Fruit fly (Drosophila melanogaster) whole organism, adult: Measurements from ENCODE around the gene CG3942.

Experiments
- CG11617 ChIP-seq: fragments of 200-800 bp; sonication (Bioruptor generic); optimal IDR thresholded peaks from 2 replicates; lab custom pipeline; 2017; ENCODE audit warnings: mild to moderate bottlenecking, missing biosample characterization, missing genetic modification reagents, missing genetic modification characterization
- CG12768 ChIP-seq: fragments of 200-800 bp; sonication (Bioruptor generic); optimal IDR thresholded peaks from 2 replicates; lab custom pipeline; 2017; ENCODE audit warnings: missing biosample characterization, missing genetic modification characterization, mild to moderate bottlenecking, moderate library complexity, missing genetic modification reagents
- CG14711 ChIP-seq: fragments of 200-800 bp; sonication (Bioruptor generic); optimal IDR thresholded peaks from 2 replicates; lab custom pipeline; 2018; ENCODE audit warnings: missing biosample characterization, mild to moderate bottlenecking, missing genetic modification characterization, moderate library complexity
- CG1620 ChIP-seq: fragments of 200-800 bp; sonication (Bioruptor generic); optimal IDR thresholded peaks from 2 replicates; lab custom pipeline; 2016; ENCODE audit warnings: missing biosample characterization, missing genetic modification characterization
- CG33017 ChIP-seq: fragments of 200-800 bp; sonication (Bioruptor generic); optimal IDR thresholded peaks from 2 replicates; lab custom pipeline; 2018; ENCODE audit warnings: missing biosample characterization, mild to moderate bottlenecking, missing genetic modification characterization, moderate library complexity
- CG5204 ChIP-seq: fragments of 200-800 bp; sonication (Bioruptor generic); optimal IDR thresholded peaks from 2 replicates; lab custom pipeline; 2016; ENCODE audit warnings: missing biosample characterization, missing genetic modification characterization
- CG7045 ChIP-seq: fragments of 200-800 bp; sonication (Bioruptor generic); optimal IDR thresholded peaks from 2 replicates; lab custom pipeline; 2017; ENCODE audit warnings: missing biosample characterization, mild to moderate bottlenecking, missing genetic modification characterization
- CG7101 ChIP-seq: fragments of 200-800 bp; sonication (Bioruptor generic); optimal IDR thresholded peaks from 2 replicates; lab custom pipeline; 2018; ENCODE audit warnings: missing biosample characterization, mild to moderate bottlenecking, missing genetic modification characterization, moderate library complexity
- Clk ChIP-seq: fragments of 200-800 bp; sonication (Bioruptor generic); optimal IDR thresholded peaks from 2 replicates; lab custom pipeline; 2017; ENCODE audit warnings: missing biosample characterization, missing genetic modification characterization
- Crg-1 ChIP-seq: fragments of 200-800 bp; sonication (Bioruptor generic); optimal IDR thresholded peaks from 2 replicates; lab custom pipeline; 2016; ENCODE audit warnings: missing biosample characterization, missing genetic modification characterization
- Hr96 ChIP-seq: fragments of 200-800 bp; sonication (Bioruptor generic); optimal IDR thresholded peaks from 2 replicates; lab custom pipeline; 2016; ENCODE audit warnings: missing biosample characterization, missing genetic modification characterization
- Mnt ChIP-seq: fragments of 200-800 bp; sonication (Bioruptor generic); optimal IDR thresholded peaks from 2 replicates; lab custom pipeline; 2016; ENCODE audit warnings: missing biosample characterization, mild to moderate bottlenecking, missing genetic modification characterization
- bab1 ChIP-seq: fragments of 200-800 bp; sonication (Bioruptor generic); optimal IDR thresholded peaks from 3 replicates; lab custom pipeline; 2019; ENCODE audit warnings: missing biosample characterization, mild to moderate bottlenecking, missing genetic modification characterization, moderate library complexity
- cic ChIP-seq: fragments of 200-800 bp; sonication (Bioruptor generic); optimal IDR thresholded peaks from 2 replicates; lab custom pipeline; 2017; ENCODE audit warnings: missing biosample characterization, mild to moderate bottlenecking, missing genetic modification characterization, moderate library complexity
- cnc ChIP-seq, 2 experiments: fragments of >200 bp; optimal IDR thresholded peaks; 2 replicates each; lab custom pipeline; 2017
- kay ChIP-seq: fragments of 200-800 bp; sonication (Bioruptor generic); peaks from one replicate; lab custom pipeline; 2016; ENCODE audit warnings: missing biosample characterization, missing genetic modification characterization, borderline replicate concordance
- ovo ChIP-seq: fragments of 200-800 bp; sonication (Bioruptor generic); optimal IDR thresholded peaks from 2 replicates; lab custom pipeline; 2016; ENCODE audit warnings: missing biosample characterization, missing genetic modification characterization
- pad ChIP-seq: fragments of 200-800 bp; sonication (Bioruptor generic); optimal IDR thresholded peaks from 3 replicates; lab custom pipeline; 2017; ENCODE audit warnings: missing biosample characterization, missing genetic modification characterization, mild to moderate bottlenecking, moderate library complexity, missing genetic modification reagents
- tj ChIP-seq: fragments of 200-800 bp; sonication (Bioruptor generic); optimal IDR thresholded peaks from 3 replicates; lab custom pipeline; 2017; ENCODE audit warnings: missing biosample characterization, mild to moderate bottlenecking, missing genetic modification characterization, moderate library complexity
- toe ChIP-seq: fragments of 200-800 bp; sonication (Bioruptor generic); optimal IDR thresholded peaks from 2 replicates; lab custom pipeline; 2016; ENCODE audit warnings: missing biosample characterization, missing genetic modification characterization

The CG3942 gene

dm6 chr3R:12253887-12254286 is at the start of gene CG3942:
TSS of gene CG3942 (plus strand) at chr3R:12254187.
- TF ChIP-seq CG11617 (no peak), Clk (GFP tag; lab: Kevin White, UChicago) (no peak), Crg-1 (GFP tag; lab: Kevin White, UChicago) (no peak), CG12768 (GFP tag; lab: Kevin White, UChicago) (no peak), CG33017 (no peak), ovo (GFP tag; lab: Kevin White, UChicago) (no peak), CG1620 (GFP tag; lab: Kevin White, UChicago) (no peak), pad (GFP tag; lab: Kevin White, UChicago) (no peak), bab1 (GFP tag; lab: Kevin White, UChicago) (no peak), CG5204 (GFP tag; lab: Kevin White, UChicago) (no peak), CG7045 (no peak), toe (GFP tag; lab: Kevin White, UChicago) (no peak), Hr96 (GFP tag; lab: Kevin White, UChicago) (no peak), tj (GFP tag; lab: Kevin White, UChicago) (no peak), CG7101 (tag; lab: Kevin White, UChicago) (no peak), cic (GFP tag; lab: Kevin White, UChicago) (no peak), kay (GFP tag; lab: Kevin White, UChicago) (no peak), CG14711 (tag; lab: Kevin White, UChicago) (no peak), Mnt (GFP tag; lab: Kevin White, UChicago) (no peak)

- TF ChIP-seq CG11617, result no peak
- TF ChIP-seq CG5204 (GFP tag; lab: Kevin White, UChicago), result no peak
- TF ChIP-seq CG33017, result no peak
- no peak for TF ChIP-seq Clk (GFP tag; lab: Kevin White, UChicago)
- TF ChIP-seq bab1 (GFP tag; lab: Kevin White, UChicago), result no peak
- no peak for TF ChIP-seq cic (GFP tag; lab: Kevin White, UChicago)
- TF ChIP-seq pad (GFP tag; lab: Kevin White, UChicago), result no peak
- TF ChIP-seq CG1620 (GFP tag; lab: Kevin White, UChicago), result no peak
- no peak for TF ChIP-seq Crg-1 (GFP tag; lab: Kevin White, UChicago)
- no peak for TF ChIP-seq CG12768 (GFP tag; lab: Kevin White, UChicago)
- no peak for TF ChIP-seq cnc (optimal IDR thresholded peaks at IDR 0.05; lab: Kevin White, UChicago)
- TF ChIP-seq CG7045, result no peak
- no peak for TF ChIP-seq Hr96 (GFP tag; lab: Kevin White, UChicago)
- no peak for TF ChIP-seq toe (GFP tag; lab: Kevin White, UChicago)
- no peak for TF ChIP-seq ovo (GFP tag; lab: Kevin White, UChicago)
- TF ChIP-seq kay (GFP tag; lab: Kevin White, UChicago), result no peak
- no peak for TF ChIP-seq CG7101 (tag; lab: Kevin White, UChicago)
- TF ChIP-seq tj (GFP tag; lab: Kevin White, UChicago), result no peak
Measured at dm6 chr3R:12210260-12210659, 43.7 kb upstream of the CG3942 start, which contains the start of gene CG4830. TSS of gene CG4830 (minus strand) at chr3R:12210360.

- TF ChIP-seq Mnt (GFP tag; lab: Kevin White, UChicago) (no peak), Hr96 (GFP tag; lab: Kevin White, UChicago) (no peak), CG7101 (tag; lab: Kevin White, UChicago) (no peak), CG1620 (GFP tag; lab: Kevin White, UChicago) (no peak), CG14711 (tag; lab: Kevin White, UChicago) (no peak), CG12768 (GFP tag; lab: Kevin White, UChicago) (no peak), kay (GFP tag; lab: Kevin White, UChicago) (no peak), CG33017 (no peak), toe (GFP tag; lab: Kevin White, UChicago) (no peak), bab1 (GFP tag; lab: Kevin White, UChicago) (no peak), cic (GFP tag; lab: Kevin White, UChicago) (no peak), Clk (GFP tag; lab: Kevin White, UChicago) (no peak), CG5204 (GFP tag; lab: Kevin White, UChicago) (no peak), pad (GFP tag; lab: Kevin White, UChicago) (no peak), ovo (GFP tag; lab: Kevin White, UChicago) (no peak), CG7045 (no peak), cnc (optimal IDR thresholded peaks at IDR 0.05; lab: Kevin White, UChicago) (no peak)
Measured at dm6 chr3R:12211552-12211951, 42.4 kb upstream of the CG3942 start.

- TF ChIP-seq CG11617 (peak; percentile 20), CG5204 (GFP tag; lab: Kevin White, UChicago) (no peak)
Measured at dm6 chr3R:12214201-12214600, 39.8 kb upstream of the CG3942 start, which contains the start of gene CG14742. TSS of gene CG14742 (plus strand) at chr3R:12214501.

dm6 chr3R:12219497-12219896 is 34.5 kb upstream of the CG3942 start, which contains the start of gene Cog1:
TSS of gene Cog1 (minus strand) at chr3R:12219686.
- TF ChIP-seq kay (GFP tag; lab: Kevin White, UChicago), result peak; percentile 71
- no peak for TF ChIP-seq pad (GFP tag; lab: Kevin White, UChicago)

dm6 chr3R:12221366-12221916 is 32.5 kb upstream of the CG3942 start, which contains the start of gene CG4860:
TSS of gene CG4860 (minus strand) at chr3R:12221464.
- TF ChIP-seq pad (GFP tag; lab: Kevin White, UChicago) (peak; percentile 75), CG33017 (peak; percentile 93), CG14711 (tag; lab: Kevin White, UChicago) (peak; percentile 87), ovo (GFP tag; lab: Kevin White, UChicago) (peak; percentile 60), CG12768 (GFP tag; lab: Kevin White, UChicago) (peak; percentile 86), CG11617 (peak; percentile 86), bab1 (GFP tag; lab: Kevin White, UChicago) (peak; percentile 90), cic (GFP tag; lab: Kevin White, UChicago) (peak; percentile 34), cnc (optimal IDR thresholded peaks at IDR 0.05; lab: Kevin White, UChicago) (no peak), CG7101 (tag; lab: Kevin White, UChicago) (peak; percentile 94), CG7045 (peak; percentile 86), toe (GFP tag; lab: Kevin White, UChicago) (peak; percentile 93), tj (GFP tag; lab: Kevin White, UChicago) (peak; percentile 54), CG1620 (GFP tag; lab: Kevin White, UChicago) (peak; percentile 83), CG5204 (GFP tag; lab: Kevin White, UChicago) (peak; percentile 85), Hr96 (GFP tag; lab: Kevin White, UChicago) (peak; percentile 85), Mnt (GFP tag; lab: Kevin White, UChicago) (peak; percentile 83), Crg-1 (GFP tag; lab: Kevin White, UChicago) (peak; percentile 78), kay (GFP tag; lab: Kevin White, UChicago) (peak; percentile 97), Clk (GFP tag; lab: Kevin White, UChicago) (peak; percentile 75)
